Worm (Caenorhabditis elegans) whole organism, late embryonic: ENCODE data around the gene wrt-7.

Source experiments
- C08G9.2 ChIP-seq: sonication (generic microtip); optimal IDR thresholded peaks from 2 replicates; lab custom pipeline; 2016; ENCODE audit warnings: mild to moderate bottlenecking, missing genetic modification characterization, moderate library complexity, missing compliant biosample characterization
- C38D4.7 ChIP-seq: fragments of 200-800 bp; sonication (Bioruptor generic); optimal IDR thresholded peaks from 2 replicates; lab custom pipeline; 2018; ENCODE audit warnings: mild to moderate bottlenecking, missing genetic modification characterization, moderate library complexity, missing compliant biosample characterization
- F13H6.1 ChIP-seq: sonication (generic microtip); optimal IDR thresholded peaks from 2 replicates; lab custom pipeline; 2016; ENCODE audit warnings: missing genetic modification characterization, missing compliant biosample characterization
- K09A11.1 ChIP-seq: sonication (generic microtip); optimal IDR thresholded peaks from 2 replicates; lab custom pipeline; 2017; ENCODE audit warnings: antibody characterized with exemption, mild to moderate bottlenecking, missing genetic modification characterization, missing compliant biosample characterization; ENCODE audit not compliant: insufficient read depth
- T23F11.4 ChIP-seq: fragments of 200-800 bp; sonication (Bioruptor generic); optimal IDR thresholded peaks from 2 replicates; lab custom pipeline; 2018; ENCODE audit warnings: mild to moderate bottlenecking, missing genetic modification characterization, missing compliant biosample characterization
- ahr-1 ChIP-seq: sonication (generic microtip); optimal IDR thresholded peaks from 2 replicates; lab custom pipeline; 2016; ENCODE audit warnings: missing genetic modification characterization, missing compliant biosample characterization
- ama-1 ChIP-seq: fragments of 150-350 bp; optimal IDR thresholded peaks from 2 replicates; lab custom pipeline; 2014
- ceh-14 ChIP-seq: sonication (generic microtip); optimal IDR thresholded peaks from 2 replicates; lab custom pipeline; 2016; ENCODE audit warnings: missing genotype, missing genetic modification characterization, missing compliant biosample characterization
- ceh-18 ChIP-seq: sonication (generic microtip); optimal IDR thresholded peaks from 2 replicates; lab custom pipeline; 2016; ENCODE audit warnings: missing genetic modification characterization, missing compliant biosample characterization
- ceh-19 ChIP-seq: fragments of 200-800 bp; sonication (Bioruptor generic); optimal IDR thresholded peaks from 2 replicates; lab custom pipeline; 2018; ENCODE audit warnings: mild to moderate bottlenecking, missing genetic modification characterization, missing compliant biosample characterization
- ceh-22 ChIP-seq: sonication (generic microtip); optimal IDR thresholded peaks from 2 replicates; lab custom pipeline; 2017; ENCODE audit warnings: missing biosample characterization, missing genetic modification characterization
- ceh-24 ChIP-seq: sonication (generic microtip); optimal IDR thresholded peaks from 2 replicates; lab custom pipeline; 2016; ENCODE audit warnings: mild to moderate bottlenecking, missing genetic modification characterization, missing compliant biosample characterization
- ceh-31 ChIP-seq: sonication (generic microtip); optimal IDR thresholded peaks from 2 replicates; lab custom pipeline; 2016; ENCODE audit warnings: missing genetic modification characterization, missing compliant biosample characterization
- ceh-45 ChIP-seq: fragments of 200-800 bp; sonication (Bioruptor generic); IDR thresholded peaks from 2 replicates; pipeline ENCODE4 v1.3.6; 2022; ENCODE audit warnings: missing genetic modification reagents, missing genetic modification characterization, missing compliant biosample characterization
- ceh-48 ChIP-seq: sonication (generic microtip); optimal IDR thresholded peaks from 2 replicates; lab custom pipeline; 2016; ENCODE audit warnings: missing genetic modification characterization, inconsistent platforms, missing compliant biosample characterization
- ceh-6 ChIP-seq: fragments of 200-800 bp; sonication (Bioruptor generic); optimal IDR thresholded peaks from 2 replicates; lab custom pipeline; 2018; ENCODE audit warnings: mild to moderate bottlenecking, missing genetic modification characterization, missing compliant biosample characterization
- che-1 ChIP-seq: sonication (generic microtip); optimal IDR thresholded peaks from 2 replicates; lab custom pipeline; 2016; ENCODE audit warnings: mild to moderate bottlenecking, missing genetic modification characterization, missing compliant biosample characterization
- dve-1 ChIP-seq: sonication (generic microtip); optimal IDR thresholded peaks from 2 replicates; lab custom pipeline; 2017; ENCODE audit warnings: antibody characterized with exemption, mild to moderate bottlenecking, missing genetic modification characterization, missing compliant biosample characterization
- elt-4 ChIP-seq: sonication (generic microtip); optimal IDR thresholded peaks from 2 replicates; lab custom pipeline; 2016; ENCODE audit warnings: missing genetic modification characterization, missing compliant biosample characterization
- eyg-1 ChIP-seq: sonication (generic microtip); optimal IDR thresholded peaks from 2 replicates; lab custom pipeline; 2016; ENCODE audit warnings: missing genotype, missing genetic modification characterization, missing compliant biosample characterization
- fax-1 ChIP-seq: sonication (generic microtip); optimal IDR thresholded peaks from 2 replicates; lab custom pipeline; 2016; ENCODE audit warnings: missing genotype, missing genetic modification characterization, missing compliant biosample characterization
- fkh-10 ChIP-seq: fragments of 150-350 bp; optimal IDR thresholded peaks from 2 replicates; lab custom pipeline; 2014; ENCODE audit warnings: missing biosample characterization, missing genetic modification reagents, missing genetic modification characterization
- fkh-6 ChIP-seq: sonication (generic microtip); optimal IDR thresholded peaks from 2 replicates; lab custom pipeline; 2016; ENCODE audit warnings: missing genetic modification characterization, missing compliant biosample characterization
- gmeb-2 ChIP-seq: sonication (generic microtip); optimal IDR thresholded peaks from 2 replicates; lab custom pipeline; 2016; ENCODE audit warnings: missing genetic modification characterization, inconsistent platforms, missing compliant biosample characterization
- hlh-13 ChIP-seq: fragments of 200-800 bp; sonication (Bioruptor generic); optimal IDR thresholded peaks from 2 replicates; lab custom pipeline; 2018; ENCODE audit warnings: mild to moderate bottlenecking, missing genetic modification characterization, missing compliant biosample characterization
- hlh-15 ChIP-seq: sonication (generic microtip); optimal IDR thresholded peaks from 2 replicates; lab custom pipeline; 2016; ENCODE audit warnings: missing genetic modification characterization, missing compliant biosample characterization
- hlh-30 ChIP-seq: sonication (generic microtip); optimal IDR thresholded peaks from 2 replicates; lab custom pipeline; 2017; ENCODE audit warnings: antibody characterized with exemption, missing genetic modification characterization, missing compliant biosample characterization; ENCODE audit not compliant: insufficient read depth
- hlh-8 ChIP-seq: sonication (generic microtip); optimal IDR thresholded peaks from 2 replicates; lab custom pipeline; 2016; ENCODE audit warnings: missing genotype, missing genetic modification characterization, missing compliant biosample characterization
- madf-2 ChIP-seq: sonication (generic microtip); optimal IDR thresholded peaks from 2 replicates; lab custom pipeline; 2017; ENCODE audit warnings: missing genetic modification characterization, missing compliant biosample characterization
- mec-3 ChIP-seq: sonication (generic microtip); optimal IDR thresholded peaks from 2 replicates; lab custom pipeline; 2016; ENCODE audit warnings: borderline replicate concordance, missing genetic modification characterization, missing compliant biosample characterization
- nhr-11 ChIP-seq: fragments of 150-350 bp; optimal IDR thresholded peaks from 2 replicates; lab custom pipeline; 2014; ENCODE audit warnings: missing biosample characterization, missing genetic modification characterization
- pat-9 ChIP-seq: fragments of 200-800 bp; sonication (Bioruptor generic); optimal IDR thresholded peaks from 2 replicates; lab custom pipeline; 2018; ENCODE audit warnings: mild to moderate bottlenecking, missing genetic modification characterization, moderate library complexity, missing compliant biosample characterization
- pha-2 ChIP-seq: sonication (generic microtip); optimal IDR thresholded peaks from 2 replicates; lab custom pipeline; 2017; ENCODE audit warnings: mild to moderate bottlenecking, missing genetic modification characterization, missing compliant biosample characterization
- ref-2 ChIP-seq: sonication (generic microtip); optimal IDR thresholded peaks from 2 replicates; lab custom pipeline; 2016; ENCODE audit warnings: missing genetic modification characterization, missing compliant biosample characterization
- rnt-1 ChIP-seq: sonication (generic microtip); optimal IDR thresholded peaks from 2 replicates; lab custom pipeline; 2016; ENCODE audit warnings: missing genetic modification characterization, missing compliant biosample characterization
- sdc-2 ChIP-seq: sonication (generic microtip); optimal IDR thresholded peaks from 2 replicates; lab custom pipeline; 2016; ENCODE audit warnings: missing genotype, missing genetic modification characterization, missing compliant biosample characterization
- sox-2 ChIP-seq: fragments of 200-800 bp; sonication (Bioruptor generic); IDR thresholded peaks from 2 replicates; pipeline ENCODE4 v1.3.6; 2022; ENCODE audit warnings: missing genetic modification reagents, missing genetic modification characterization, missing compliant biosample characterization
- unc-55 ChIP-seq: sonication (generic microtip); optimal IDR thresholded peaks from 2 replicates; lab custom pipeline; 2017; ENCODE audit warnings: missing biosample characterization, missing genetic modification reagents, missing genetic modification characterization
- ztf-16 ChIP-seq: sonication (generic microtip); optimal IDR thresholded peaks from 2 replicates; lab custom pipeline; 2017; ENCODE audit warnings: missing genetic modification characterization, missing compliant biosample characterization

wrt-7 gene

DNA sequence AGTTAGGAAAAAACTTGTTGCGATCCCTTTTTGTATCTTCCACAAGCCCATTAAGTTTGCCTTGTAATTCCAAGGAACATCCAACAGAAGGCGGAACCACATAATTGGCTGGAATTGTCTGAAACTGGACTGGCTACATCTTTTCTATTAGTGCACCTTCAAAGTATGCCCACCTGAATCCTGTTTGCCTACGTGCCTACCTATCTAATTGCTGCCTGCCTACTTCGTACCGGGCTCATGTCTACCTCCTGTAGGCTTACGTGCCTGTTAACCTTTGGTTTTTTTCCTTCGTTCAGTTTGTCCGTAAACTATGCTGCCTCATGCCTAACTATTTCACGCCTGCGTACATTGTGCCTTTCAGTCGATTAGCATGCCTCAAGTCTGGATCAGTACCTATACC lies at the start of gene wrt-7:
Gene wrt-7 (minus strand): TSS at position 101 of the 400 bp plus-strand sequence.
- TF ChIP-seq mec-3 (tag; lab: Kevin White, UChicago) (no peak), ref-2 (no peak), fkh-6 (tag; lab: Kevin White, UChicago) (no peak), che-1 (tag; lab: Kevin White, UChicago) (no peak), hlh-8 (tag; lab: Kevin White, UChicago) (no peak), C38D4.7 (GFP tag; lab: Kevin White, UChicago) (no peak), madf-2 (tag; lab: Kevin White, UChicago) (no peak), hlh-13 (GFP tag; lab: Kevin White, UChicago) (no peak), ceh-18 (tag; lab: Kevin White, UChicago) (no peak), ceh-14 (tag; lab: Kevin White, UChicago) (no peak), ceh-24 (tag; lab: Kevin White, UChicago) (no peak), ceh-48 (tag; lab: Kevin White, UChicago) (no peak), rnt-1 (tag; lab: Kevin White, UChicago) (no peak), ceh-22 (tag; lab: Kevin White, UChicago) (no peak)

ce11 chrV:15384733-15385132 lies 47.4 kb upstream of the wrt-7 start, which contains the start of gene str-102:
Gene str-102 (plus strand): TSS chrV:15385033.
- TF ChIP-seq F13H6.1 (tag; lab: Kevin White, UChicago) (no peak), fkh-10 (GFP tag; lab: Kevin White, UChicago) (no peak)

DNA sequence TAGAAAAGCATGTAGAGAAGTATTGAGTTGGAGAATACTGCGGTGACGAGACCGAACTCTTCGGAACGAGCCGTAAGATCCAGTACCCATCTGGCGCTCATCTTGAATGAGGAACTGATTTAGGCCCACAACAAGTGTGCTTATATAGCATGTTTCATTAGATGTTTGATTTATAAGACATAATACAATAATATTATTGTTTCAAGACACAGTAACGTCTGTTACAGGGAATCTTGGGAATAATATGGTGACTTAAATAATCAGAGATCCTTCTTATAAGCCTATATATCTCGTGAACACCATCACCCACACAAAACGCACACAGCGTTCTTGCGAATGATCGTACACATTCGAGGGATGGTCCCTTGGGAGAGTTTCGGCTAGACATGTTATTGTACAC lies 46.4 kb upstream of the wrt-7 start, which contains the start of gene str-88:
Gene str-88 (minus strand): TSS at position 101 of the 400 bp plus-strand sequence.
- TF ChIP-seq hlh-15 (tag; lab: Kevin White, UChicago) (no peak), eyg-1 (tag; lab: Kevin White, UChicago) (no peak), ceh-45 (GFP tag; lab: Robert Waterston, UW) (no peak), fkh-10 (GFP tag; lab: Kevin White, UChicago) (no peak), unc-55 (no peak), C08G9.2 (no peak), sdc-2 (tag; lab: Kevin White, UChicago) (no peak), pha-2 (tag; lab: Kevin White, UChicago) (no peak), dve-1 (tag; lab: Kevin White, UChicago) (no peak), pat-9 (tag; lab: Kevin White, UChicago) (no peak), T23F11.4 (GFP tag; lab: Kevin White, UChicago) (no peak), sox-2 (no peak), ztf-16 (tag; lab: Kevin White, UChicago) (no peak), ceh-6 (GFP tag; lab: Kevin White, UChicago) (no peak), F13H6.1 (tag; lab: Kevin White, UChicago) (no peak), gmeb-2 (tag; lab: Kevin White, UChicago) (no peak)

- TF ChIP-seq pat-9 (tag; lab: Kevin White, UChicago): no peak
- TF ChIP-seq ceh-24 (tag; lab: Kevin White, UChicago): no peak
- no peak for TF ChIP-seq hlh-30 (tag; lab: Kevin White, UChicago)
- no peak for TF ChIP-seq nhr-11 (tag; lab: Kevin White, UChicago)
- no peak for TF ChIP-seq ceh-14 (tag; lab: Kevin White, UChicago)
- no peak for TF ChIP-seq ceh-31 (tag; lab: Kevin White, UChicago)
- TF ChIP-seq fax-1 (tag; lab: Kevin White, UChicago): no peak
- no peak for TF ChIP-seq ama-1 (lab: Kevin White, UChicago)
- no peak for TF ChIP-seq elt-4 (tag; lab: Kevin White, UChicago)
- no peak for TF ChIP-seq che-1 (tag; lab: Kevin White, UChicago)
- TF ChIP-seq ceh-6 (GFP tag; lab: Kevin White, UChicago): no peak
- no peak for TF ChIP-seq madf-2 (tag; lab: Kevin White, UChicago)
- TF ChIP-seq hlh-13 (GFP tag; lab: Kevin White, UChicago): no peak
- TF ChIP-seq K09A11.1 (tag; lab: Kevin White, UChicago): no peak
- TF ChIP-seq ahr-1 (tag; lab: Kevin White, UChicago): no peak
- no peak for TF ChIP-seq fkh-6 (tag; lab: Kevin White, UChicago)
- TF ChIP-seq ceh-19: no peak
- no peak for TF ChIP-seq sdc-2 (tag; lab: Kevin White, UChicago)
These were observed 43.6 kb upstream of the wrt-7 start, which contains the start of gene dhs-23 for ce11 chrV:15380857-15381256. Gene dhs-23 (plus strand): TSS chrV:15381219.
